Fruit fly (Drosophila melanogaster) whole organism, embryonic: Measurements from ENCODE around the gene SLC5A11.

Source experiments
- Abd-B ChIP-seq: fragments of 200-800 bp; sonication (Bioruptor generic); optimal IDR thresholded peaks from 2 replicates; lab custom pipeline; 2018; ENCODE audit warnings: missing biosample characterization, mild to moderate bottlenecking, missing genetic modification characterization, moderate library complexity
- Asciz ChIP-seq: fragments of 200-800 bp; sonication (Bioruptor generic); optimal IDR thresholded peaks from 2 replicates; lab custom pipeline; 2017; ENCODE audit warnings: missing biosample characterization, mild to moderate bottlenecking, missing genetic modification characterization, missing genetic modification reagents
- Bdp1 ChIP-seq: fragments of 200-800 bp; sonication (Bioruptor generic); optimal IDR thresholded peaks from 3 replicates; lab custom pipeline; 2016; ENCODE audit warnings: missing biosample characterization, missing genetic modification characterization
- BtbVII ChIP-seq: fragments of 200-800 bp; sonication (Bioruptor generic); optimal IDR thresholded peaks from 3 replicates; lab custom pipeline; 2017; ENCODE audit warnings: missing biosample characterization, mild to moderate bottlenecking, missing genetic modification characterization
- CG10209 ChIP-seq: fragments of 200-800 bp; sonication (Bioruptor generic); optimal IDR thresholded peaks from 3 replicates; lab custom pipeline; 2017; ENCODE audit warnings: missing biosample characterization, mild to moderate bottlenecking, missing genetic modification characterization, missing genetic modification reagents
- CG11695 ChIP-seq: fragments of 200-800 bp; sonication (Bioruptor generic); IDR thresholded peaks from 3 replicates; pipeline ENCODE4 v1.3.6; 2022; ENCODE audit warnings: missing biosample characterization, missing genetic modification characterization
- CG11696 ChIP-seq: fragments of 200-800 bp; sonication (Bioruptor generic); IDR thresholded peaks from 2 replicates; pipeline ENCODE4 v1.3.6; 2022; ENCODE audit warnings: missing biosample characterization, missing genetic modification characterization
- CG12219 ChIP-seq: fragments of 200-800 bp; sonication (Bioruptor generic); optimal IDR thresholded peaks from 3 replicates; lab custom pipeline; 2018; ENCODE audit warnings: missing biosample characterization, mild to moderate bottlenecking, missing genetic modification characterization
- CG13287 ChIP-seq: fragments of 200-800 bp; sonication (Bioruptor generic); IDR thresholded peaks from 2 replicates; pipeline ENCODE4 v1.3.6; 2022; ENCODE audit warnings: missing biosample characterization, missing genetic modification characterization; ENCODE audit not compliant: partially characterized antibody
- CG15011 ChIP-seq: fragments of 200-800 bp; sonication (Bioruptor generic); optimal IDR thresholded peaks from 3 replicates; lab custom pipeline; 2018; ENCODE audit warnings: missing biosample characterization, mild to moderate bottlenecking, missing genetic modification characterization
- CG17359 ChIP-seq: fragments of 200-800 bp; sonication (Bioruptor generic); optimal IDR thresholded peaks from 3 replicates; lab custom pipeline; 2018; ENCODE audit warnings: missing biosample characterization, mild to moderate bottlenecking, missing genetic modification characterization, moderate library complexity
- CG17912 ChIP-seq: fragments of 200-800 bp; sonication (Bioruptor generic); optimal IDR thresholded peaks from 2 replicates; lab custom pipeline; 2018; ENCODE audit warnings: missing biosample characterization, mild to moderate bottlenecking, missing genetic modification characterization
- CG18011 ChIP-seq: fragments of 200-800 bp; sonication (Bioruptor generic); optimal IDR thresholded peaks from 2 replicates; lab custom pipeline; 2017; ENCODE audit warnings: missing biosample characterization, missing genetic modification characterization, mild to moderate bottlenecking, moderate library complexity, missing genotype
- CG31441 ChIP-seq: fragments of 200-800 bp; sonication (Bioruptor generic); IDR thresholded peaks from 2 replicates; pipeline ENCODE4 v1.3.6; 2022; ENCODE audit warnings: missing biosample characterization, missing genetic modification characterization
- CG42726 ChIP-seq: fragments of 200-800 bp; sonication (Bioruptor generic); IDR thresholded peaks from 2 replicates; pipeline ENCODE4 v1.3.6; 2022; ENCODE audit warnings: missing biosample characterization, missing genetic modification characterization; ENCODE audit not compliant: partially characterized antibody
- CG4424 ChIP-seq: fragments of 200-800 bp; sonication (Bioruptor generic); optimal IDR thresholded peaks from 3 replicates; lab custom pipeline; 2016; ENCODE audit warnings: missing biosample characterization, missing genetic modification characterization
- CG6813 ChIP-seq: fragments of 200-800 bp; sonication (Bioruptor generic); optimal IDR thresholded peaks from 2 replicates; lab custom pipeline; 2017; ENCODE audit warnings: missing biosample characterization, missing genetic modification characterization, mild to moderate bottlenecking, moderate library complexity, missing genetic modification reagents
- CG6854 ChIP-seq: fragments of 200-800 bp; sonication (Bioruptor generic); optimal IDR thresholded peaks from 3 replicates; lab custom pipeline; 2017; ENCODE audit warnings: missing biosample characterization, mild to moderate bottlenecking, missing genetic modification characterization
- CG7556 ChIP-seq: fragments of 200-800 bp; sonication (Bioruptor generic); optimal IDR thresholded peaks from 2 replicates; lab custom pipeline; 2017; ENCODE audit warnings: missing biosample characterization, mild to moderate bottlenecking, missing genetic modification characterization
- CG8765 ChIP-seq: fragments of 200-800 bp; sonication (Bioruptor generic); IDR thresholded peaks from 2 replicates; pipeline ENCODE4 v1.3.6; 2022; ENCODE audit warnings: missing biosample characterization, missing genetic modification characterization
- Dip3 ChIP-seq: fragments of 200-800 bp; sonication (Bioruptor generic); optimal IDR thresholded peaks from 3 replicates; lab custom pipeline; 2016; ENCODE audit warnings: missing biosample characterization, missing genetic modification characterization
- Dref ChIP-seq: fragments of 200-800 bp; sonication (Bioruptor generic); IDR thresholded peaks from 2 replicates; pipeline ENCODE4 v1.3.6; 2022; ENCODE audit warnings: missing biosample characterization, missing genetic modification characterization
- Hsf ChIP-seq: fragments of 200-800 bp; sonication (Bioruptor generic); optimal IDR thresholded peaks from 3 replicates; lab custom pipeline; 2016; ENCODE audit warnings: missing biosample characterization, missing genetic modification characterization
- Myb ChIP-seq: fragments of 200-800 bp; sonication (Bioruptor generic); optimal IDR thresholded peaks from 2 replicates; lab custom pipeline; 2016; ENCODE audit warnings: missing biosample characterization, missing genetic modification characterization
- NC2α ChIP-seq: fragments of 200-800 bp; sonication (Bioruptor generic); optimal IDR thresholded peaks from 2 replicates; lab custom pipeline; 2016; ENCODE audit warnings: missing biosample characterization, missing genetic modification characterization
- Xbp1 ChIP-seq: fragments of 200-800 bp; sonication (Bioruptor generic); optimal IDR thresholded peaks from 3 replicates; lab custom pipeline; 2016; ENCODE audit warnings: missing biosample characterization, mild to moderate bottlenecking, missing genetic modification characterization
- abd-A ChIP-seq: fragments of 200-800 bp; sonication (Bioruptor generic); optimal IDR thresholded peaks from 3 replicates; lab custom pipeline; 2019; ENCODE audit warnings: missing biosample characterization, mild to moderate bottlenecking, missing genetic modification characterization, moderate library complexity
- bbx ChIP-seq: fragments of 200-800 bp; sonication (Bioruptor generic); IDR thresholded peaks from 2 replicates; pipeline ENCODE4 v1.3.6; 2022; ENCODE audit warnings: missing biosample characterization, missing genetic modification characterization; ENCODE audit not compliant: partially characterized antibody
- bcd ChIP-seq: fragments of 200-800 bp; sonication (Bioruptor generic); optimal IDR thresholded peaks from 2 replicates; lab custom pipeline; 2017; ENCODE audit warnings: missing biosample characterization, mild to moderate bottlenecking, missing genetic modification characterization
- cad ChIP-seq: fragments of >200 bp; optimal IDR thresholded peaks from 2 replicates; lab custom pipeline; 2017; ENCODE audit warnings: missing biosample characterization, missing genetic modification characterization
- corto ChIP-seq: fragments of 200-800 bp; sonication (Bioruptor generic); optimal IDR thresholded peaks from 2 replicates; lab custom pipeline; 2016; ENCODE audit warnings: missing biosample characterization, mild to moderate bottlenecking, missing genetic modification characterization, moderate library complexity
- dati ChIP-seq: fragments of 200-800 bp; sonication (Bioruptor generic); IDR thresholded peaks from 2 replicates; pipeline ENCODE4 v1.3.6; 2022; ENCODE audit warnings: missing biosample characterization, missing genetic modification characterization
- dimm ChIP-seq: fragments of 200-800 bp; sonication (Bioruptor generic); IDR thresholded peaks from 2 replicates; pipeline ENCODE4 v1.3.6; 2022; ENCODE audit warnings: missing biosample characterization, missing genetic modification characterization
- eve ChIP-seq, 2 experiments: fragments of >200 bp; optimal IDR thresholded peaks; 2 replicates each; lab custom pipeline; 2017; ENCODE audit warnings: missing biosample characterization in 2 of 2, missing genetic modification characterization in 2 of 2
- fd64A ChIP-seq: fragments of 200-800 bp; sonication (Bioruptor generic); optimal IDR thresholded peaks from 3 replicates; lab custom pipeline; 2018; ENCODE audit warnings: missing biosample characterization, mild to moderate bottlenecking, missing genetic modification characterization
- fru ChIP-seq: fragments of >200 bp; optimal IDR thresholded peaks from 2 replicates; lab custom pipeline; 2017
- gcm2 ChIP-seq: fragments of 200-800 bp; sonication (Bioruptor generic); optimal IDR thresholded peaks from 2 replicates; lab custom pipeline; 2016; ENCODE audit warnings: missing biosample characterization, missing genetic modification characterization
- grn ChIP-seq: fragments of 200-800 bp; sonication (Bioruptor generic); optimal IDR thresholded peaks from 3 replicates; lab custom pipeline; 2017; ENCODE audit warnings: missing biosample characterization, missing genetic modification characterization
- gsb ChIP-seq: fragments of 200-800 bp; sonication (Bioruptor generic); IDR thresholded peaks from 2 replicates; pipeline ENCODE4 v1.3.6; 2022; ENCODE audit warnings: missing biosample characterization, missing genetic modification characterization
- hkb ChIP-seq, 2 experiments: fragments of 200-800 bp in 1 of 2; fragments of >200 bp in 1 of 2; sonication (Bioruptor generic) in 1 of 2; IDR thresholded peaks in 1 of 2; optimal IDR thresholded peaks in 1 of 2; 2 replicates each; pipeline versions ENCODE4 v1.3.6 to Lab custom; 2017 to 2022; ENCODE audit warnings: missing biosample characterization in 1 of 2, missing genetic modification characterization in 1 of 2
- lbe ChIP-seq: fragments of 200-800 bp; sonication (Bioruptor generic); optimal IDR thresholded peaks from 2 replicates; lab custom pipeline; 2016; ENCODE audit warnings: missing biosample characterization, mild to moderate bottlenecking, missing genetic modification characterization
- mirr ChIP-seq: fragments of 200-800 bp; sonication (Bioruptor generic); optimal IDR thresholded peaks from 3 replicates; lab custom pipeline; 2018; ENCODE audit warnings: missing biosample characterization, mild to moderate bottlenecking, missing genetic modification characterization
- nau ChIP-seq: fragments of 200-800 bp; sonication (Bioruptor generic); optimal IDR thresholded peaks from 3 replicates; lab custom pipeline; 2017; ENCODE audit warnings: missing biosample characterization, mild to moderate bottlenecking, missing genetic modification characterization, missing genetic modification reagents
- rib ChIP-seq: fragments of 200-800 bp; sonication (Bioruptor generic); IDR thresholded peaks from 2 replicates; pipeline ENCODE4 v1.3.6; 2022; ENCODE audit warnings: missing biosample characterization, missing genetic modification characterization
- sqz ChIP-seq: fragments of 200-800 bp; sonication (Bioruptor generic); optimal IDR thresholded peaks from 3 replicates; lab custom pipeline; 2018; ENCODE audit warnings: missing biosample characterization, mild to moderate bottlenecking, missing genetic modification characterization
- tup ChIP-seq: fragments of 200-800 bp; sonication (Bioruptor generic); optimal IDR thresholded peaks from 2 replicates; lab custom pipeline; 2016; ENCODE audit warnings: missing biosample characterization, mild to moderate bottlenecking, missing genetic modification characterization, moderate library complexity
- twi ChIP-seq: fragments of 200-800 bp; optimal IDR thresholded peaks from 2 replicates; lab custom pipeline; 2019; ENCODE audit warnings: missing biosample characterization, mild to moderate bottlenecking, missing genetic modification characterization, moderate library complexity
- zen2 ChIP-seq: fragments of 200-800 bp; sonication (Bioruptor generic); IDR thresholded peaks from 3 replicates; pipeline ENCODE4 v1.3.6; 2022; ENCODE audit warnings: missing biosample characterization, missing genetic modification characterization; ENCODE audit not compliant: partially characterized antibody
- zfh1 ChIP-seq: fragments of 200-800 bp; sonication (Bioruptor generic); IDR thresholded peaks from 3 replicates; pipeline ENCODE4 v1.3.6; 2022; ENCODE audit warnings: missing biosample characterization, missing genetic modification characterization

SLC5A11 gene

DNA sequence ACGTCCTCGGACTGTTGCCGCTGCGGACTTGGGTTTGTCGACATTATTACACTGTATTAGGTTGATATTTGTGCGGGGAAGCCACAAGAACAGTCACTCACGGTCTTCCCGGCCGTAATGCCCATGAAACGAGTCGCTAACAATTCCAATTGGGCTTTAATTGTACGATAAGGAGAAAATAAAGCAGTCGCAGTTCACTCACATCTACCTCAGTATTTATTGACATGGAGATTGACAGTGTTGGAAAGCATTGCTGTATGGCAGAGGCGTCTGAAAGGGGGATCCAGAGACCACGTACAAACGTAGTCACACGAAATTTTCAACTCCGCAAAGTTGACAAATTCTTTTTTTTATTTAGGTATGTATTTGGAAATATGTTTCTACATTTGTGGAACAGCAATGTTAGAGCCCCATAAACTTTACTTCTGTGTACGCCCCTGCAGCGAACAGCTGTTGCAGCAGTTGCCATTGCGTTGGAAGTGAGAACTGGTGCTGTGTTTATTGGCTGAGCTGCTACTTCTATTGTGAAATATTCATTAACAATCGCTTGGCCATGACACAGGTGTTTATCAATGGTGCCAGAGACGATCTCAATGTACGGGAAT lies 7.8 kb upstream of the SLC5A11 start, which contains the start of the genes CG8372 and CG8360 (continued):
- TF ChIP-seq rib (GFP tag; lab: Robert Waterston, UW) (peak; percentile 99), grn (GFP tag; lab: Kevin White, UChicago) (peak; percentile 92), CG10209 (GFP tag; lab: Kevin White, UChicago) (peak; percentile 98), CG15011 (GFP tag; lab: Kevin White, UChicago) (peak; percentile 97), tup (GFP tag; lab: Kevin White, UChicago) (peak; percentile 99), zfh1 (peak; percentile 100), Myb (GFP tag; lab: Kevin White, UChicago) (peak; percentile 95), gcm2 (peak; percentile 99), hkb (optimal IDR thresholded peaks at IDR 0.05; lab: Kevin White, UChicago) (no peak), hkb (GFP tag; IDR thresholded peaks at IDR 0.05; lab: Robert Waterston, UW) (peak; percentile 99), CG17359 (tag; lab: Kevin White, UChicago) (peak; percentile 99), CG8765 (GFP tag; lab: Robert Waterston, UW) (peak; percentile 99), fru (lab: Kevin White, UChicago) (no peak), CG7556 (peak; percentile 98), NC2α (GFP tag; lab: Kevin White, UChicago) (peak; percentile 97), bbx (no peak), corto (GFP tag; lab: Kevin White, UChicago) (peak; percentile 99), eve (GFP tag; optimal IDR thresholded peaks at IDR 0.05; lab: Kevin White, UChicago) (peak in 1 of 2 experiments; percentile 46), Xbp1 (GFP tag; lab: Kevin White, UChicago) (peak; percentile 100), CG42726 (GFP tag; lab: Robert Waterston, UW) (no peak), lbe (GFP tag; lab: Kevin White, UChicago) (peak; percentile 99), CG13287 (peak; percentile 75), Hsf (GFP tag; lab: Kevin White, UChicago) (peak; percentile 99), Dip3 (GFP tag; lab: Kevin White, UChicago) (peak; percentile 99), dimm (GFP tag; lab: Robert Waterston, UW) (peak; percentile 98), CG11696 (GFP tag; lab: Robert Waterston, UW) (peak; percentile 96), CG17912 (GFP tag; lab: Kevin White, UChicago) (peak; percentile 94), CG6854 (GFP tag; lab: Kevin White, UChicago) (peak; percentile 97), bcd (GFP tag; lab: Kevin White, UChicago) (peak; percentile 99), fd64A (GFP tag; lab: Kevin White, UChicago) (peak; percentile 96), CG11695 (GFP tag; lab: Robert Waterston, UW) (peak; percentile 99), mirr (GFP tag; lab: Kevin White, UChicago) (peak; percentile 99), abd-A (tag; lab: Kevin White, UChicago) (no peak), CG18011 (peak; percentile 93), gsb (GFP tag; lab: Robert Waterston, UW) (peak; percentile 98), twi (tag; lab: Kevin White, UChicago) (peak; percentile 92), cad (GFP tag; lab: Kevin White, UChicago) (peak; percentile 39), Asciz (GFP tag; lab: Kevin White, UChicago) (peak; percentile 97), Dref (GFP tag; lab: Robert Waterston, UW) (peak; percentile 51), dati (GFP tag; lab: Robert Waterston, UW) (peak; percentile 99), sqz (GFP tag; lab: Kevin White, UChicago) (peak; percentile 96), CG12219 (GFP tag; lab: Kevin White, UChicago) (peak; percentile 98), Abd-B (GFP tag; lab: Kevin White, UChicago) (peak; percentile 98), CG6813 (GFP tag; lab: Kevin White, UChicago) (peak; percentile 99), CG31441 (GFP tag; lab: Robert Waterston, UW) (peak; percentile 98), CG4424 (GFP tag; lab: Kevin White, UChicago) (peak; percentile 99), nau (GFP tag; lab: Kevin White, UChicago) (peak; percentile 99), BtbVII (peak; percentile 98), zen2 (no peak), Bdp1 (GFP tag; lab: Kevin White, UChicago) (peak; percentile 95)
